Worm (Caenorhabditis elegans) whole organism, midembryonic: ENCODE data around the gene F49H6.12.

Experiments
- cog-1 ChIP-seq: sonication (generic microtip); optimal IDR thresholded peaks from 2 replicates; lab custom pipeline; 2016; ENCODE audit warnings: missing genetic modification characterization, missing compliant biosample characterization
- flt-1 ChIP-seq: fragments of 200-800 bp; sonication (Bioruptor generic); IDR thresholded peaks from 2 replicates; pipeline ENCODE4 v1.3.6; 2022; ENCODE audit warnings: missing genetic modification characterization, missing compliant biosample characterization
- ref-1 ChIP-seq: fragments of 200-800 bp; sonication (Bioruptor generic); conservative IDR thresholded peaks from 2 replicates; pipeline ENCODE4 v1.3.6; 2022; ENCODE audit warnings: missing genetic modification reagents, missing genetic modification characterization, missing compliant biosample characterization
- tab-1 ChIP-seq: fragments of 200-800 bp; sonication (Bioruptor generic); IDR thresholded peaks from 2 replicates; pipeline ENCODE4 v1.3.6; 2022; ENCODE audit warnings: missing genetic modification characterization, missing compliant biosample characterization
- ztf-29 ChIP-seq: fragments of 200-800 bp; sonication (Bioruptor generic); IDR thresholded peaks from 2 replicates; pipeline ENCODE4 v1.3.6; 2022; ENCODE audit warnings: missing genetic modification reagents, missing genetic modification characterization, missing compliant biosample characterization

DNA sequence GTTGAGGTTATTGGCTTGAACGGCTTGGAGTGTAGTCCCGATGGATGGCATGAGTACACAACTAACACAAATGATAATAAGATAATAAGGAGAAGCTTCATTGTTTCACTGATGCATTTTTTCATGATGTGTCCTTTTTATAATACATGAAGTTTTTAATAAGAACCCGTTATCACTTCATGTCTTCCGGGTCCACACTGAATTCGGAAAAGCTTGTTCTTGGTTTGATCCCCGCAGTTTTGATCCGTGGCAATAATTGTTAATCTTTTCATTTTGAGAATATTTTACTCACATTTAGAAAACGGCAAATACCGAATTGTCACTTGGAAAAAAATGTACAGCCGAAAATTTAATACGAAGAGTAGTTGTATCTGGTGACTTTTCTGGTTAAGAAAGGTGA, 32.6 kb downstream of the F49H6.12 start, which contains the start of gene Y102A5C.27:
- no peak for TF ChIP-seq ztf-29 (GFP tag; lab: Robert Waterston, UW)
- TF ChIP-seq tab-1 (GFP tag; lab: Robert Waterston, UW), result no peak
- no peak for TF ChIP-seq flt-1 (GFP tag; lab: Robert Waterston, UW)
- no peak for TF ChIP-seq ref-1 (GFP tag; lab: Robert Waterston, UW)
- no peak for TF ChIP-seq cog-1 (tag; lab: Kevin White, UChicago)
